Fruit fly (Drosophila melanogaster): ENCODE measurements around the gene CG10064.

CG10064 gene

dm6 chr3L:6947188-6947971 lies 20.3 kb downstream of the CG10064 start:
- TF ChIP-seq pad (GFP tag; optimal IDR thresholded peaks at IDR 0.05) (no peak), kay (GFP tag; ENCODE audit: borderline replicate concordance) (no peak), bab1 (GFP tag; optimal IDR thresholded peaks at IDR 0.05) (no peak), CG12768 (GFP tag; optimal IDR thresholded peaks at IDR 0.05) (no peak), CG5204 (GFP tag; optimal IDR thresholded peaks at IDR 0.05) (no peak), CG1620 (GFP tag; optimal IDR thresholded peaks at IDR 0.05) (no peak), cnc (optimal IDR thresholded peaks at IDR 0.05) (no peak), Clk (GFP tag; optimal IDR thresholded peaks at IDR 0.05) (no peak), ovo (GFP tag; optimal IDR thresholded peaks at IDR 0.05) (no peak), Mnt (GFP tag; optimal IDR thresholded peaks at IDR 0.05) (no peak), cic (GFP tag; optimal IDR thresholded peaks at IDR 0.05) (no peak), toe (GFP tag; optimal IDR thresholded peaks at IDR 0.05) (no peak), CG14711 (tag; optimal IDR thresholded peaks at IDR 0.05) (no peak), tj (GFP tag; optimal IDR thresholded peaks at IDR 0.05) (no peak), CG7101 (tag; optimal IDR thresholded peaks at IDR 0.05) (no peak), Crg-1 (GFP tag; optimal IDR thresholded peaks at IDR 0.05) (no peak), Hr96 (GFP tag; optimal IDR thresholded peaks at IDR 0.05) (no peak)

dm6 chr3L:6945357-6945756 lies 22.3 kb downstream of the CG10064 start:
- TF ChIP-seq cic (GFP tag; optimal IDR thresholded peaks at IDR 0.05) (no peak), CG1620 (GFP tag; optimal IDR thresholded peaks at IDR 0.05) (no peak), CG12768 (GFP tag; optimal IDR thresholded peaks at IDR 0.05) (no peak), CG7045 (GFP tag; optimal IDR thresholded peaks at IDR 0.05) (no peak), ovo (GFP tag; optimal IDR thresholded peaks at IDR 0.05) (no peak), CG33017 (tag; optimal IDR thresholded peaks at IDR 0.05) (no peak), cnc (optimal IDR thresholded peaks at IDR 0.05) (no peak), CG5204 (GFP tag; optimal IDR thresholded peaks at IDR 0.05) (no peak), CG11617 (GFP tag; optimal IDR thresholded peaks at IDR 0.05) (no peak), Crg-1 (GFP tag; optimal IDR thresholded peaks at IDR 0.05) (no peak)

dm6 chr3L:6943948-6944319 lies 23.8 kb downstream of the CG10064 start:
- TF ChIP-seq tj (GFP tag; optimal IDR thresholded peaks at IDR 0.05): no peak
- no peak for TF ChIP-seq ovo (GFP tag; optimal IDR thresholded peaks at IDR 0.05)
- TF ChIP-seq Mnt (GFP tag; optimal IDR thresholded peaks at IDR 0.05): no peak
- no peak for TF ChIP-seq CG14711 (tag; optimal IDR thresholded peaks at IDR 0.05)

dm6 chr3L:6943204-6943947 lies 24.3 kb downstream of the CG10064 start:
- TF ChIP-seq CG14711 (tag; optimal IDR thresholded peaks at IDR 0.05): no peak
- no peak for TF ChIP-seq CG1620 (GFP tag; optimal IDR thresholded peaks at IDR 0.05)
- no peak for TF ChIP-seq CG11617 (GFP tag; optimal IDR thresholded peaks at IDR 0.05)
- no peak for TF ChIP-seq ovo (GFP tag; optimal IDR thresholded peaks at IDR 0.05)
- no peak for TF ChIP-seq Mnt (GFP tag; optimal IDR thresholded peaks at IDR 0.05)

dm6 chr3L:6942831-6943114 lies 24.9 kb downstream of the CG10064 start, which contains the start of gene tow:
tow (plus strand) TSS chr3L:6942856.
- TF ChIP-seq CG7045 (GFP tag; optimal IDR thresholded peaks at IDR 0.05) (no peak), CG33017 (tag; optimal IDR thresholded peaks at IDR 0.05) (no peak), CG12768 (GFP tag; optimal IDR thresholded peaks at IDR 0.05) (no peak), CG5204 (GFP tag; optimal IDR thresholded peaks at IDR 0.05) (no peak), cnc (optimal IDR thresholded peaks at IDR 0.05) (no peak), Crg-1 (GFP tag; optimal IDR thresholded peaks at IDR 0.05) (no peak), pad (GFP tag; optimal IDR thresholded peaks at IDR 0.05) (no peak), bab1 (GFP tag; optimal IDR thresholded peaks at IDR 0.05) (no peak), CG14711 (tag; optimal IDR thresholded peaks at IDR 0.05) (no peak), Mnt (GFP tag; optimal IDR thresholded peaks at IDR 0.05) (no peak), CG1620 (GFP tag; optimal IDR thresholded peaks at IDR 0.05) (no peak), tj (GFP tag; optimal IDR thresholded peaks at IDR 0.05) (no peak), kay (GFP tag; ENCODE audit: borderline replicate concordance) (no peak), CG11617 (GFP tag; optimal IDR thresholded peaks at IDR 0.05) (no peak)

- TF ChIP-seq CG7101 (tag; optimal IDR thresholded peaks at IDR 0.05) (no peak), CG12768 (GFP tag; optimal IDR thresholded peaks at IDR 0.05) (no peak), CG11617 (GFP tag; optimal IDR thresholded peaks at IDR 0.05) (no peak), toe (GFP tag; optimal IDR thresholded peaks at IDR 0.05) (no peak), Hr96 (GFP tag; optimal IDR thresholded peaks at IDR 0.05) (peak; percentile 2), CG33017 (tag; optimal IDR thresholded peaks at IDR 0.05) (no peak), CG1620 (GFP tag; optimal IDR thresholded peaks at IDR 0.05) (no peak), kay (GFP tag; ENCODE audit: borderline replicate concordance) (no peak), bab1 (GFP tag; optimal IDR thresholded peaks at IDR 0.05) (no peak)
Observed at dm6 chr3L:6942103-6942830, 25.4 kb downstream of the CG10064 start.
